Fruit fly (Drosophila melanogaster) Kc167 (cell line): ENCODE measurements around the gene elB.

Source experiments
- insv ChIP-seq: fragments of >200 bp; optimal IDR thresholded peaks from 3 replicates; lab custom pipeline; 2018; ENCODE audit warnings: missing external identifiers
- psq ChIP-seq: fragments of >200 bp; optimal IDR thresholded peaks from 2 replicates; lab custom pipeline; 2017; ENCODE audit warnings: missing external identifiers

dm6 chr2L:14393527-14393926 is 15.8 kb downstream of the elB start:
- no peak for TF ChIP-seq insv (lab: Kevin White, UChicago)
- TF ChIP-seq psq (lab: Kevin White, UChicago), result no peak
